Worm (Caenorhabditis elegans): Measurements from ENCODE around the gene H43I07.1.

ce11 chrV:4160086-4160485 lies 44.4 kb upstream of the H43I07.1 start, which contains the start of gene Y45G5AM.5:
- TF ChIP-seq him-1 (tag; optimal IDR thresholded peaks at IDR 0.05) (no peak), W03F9.2 (tag; optimal IDR thresholded peaks at IDR 0.05) (no peak), dao-5 (tag; optimal IDR thresholded peaks at IDR 0.05) (no peak)

Measured in whole organism, L4/young adult.